Comparison of ENCODE assay signal across 4 fruit fly cellular contexts in genomic region chr2L:16548418-16549108, dm6.
TF ChIP-seq lines count a peak whose summit lies in the region.

No protein-coding gene starts in this region.

- no peak for TF ChIP-seq CTCF in whole organism, embryonic (GFP tag; optimal IDR thresholded peaks at IDR 0.05; lab: Kevin White, UChicago)

TF ChIP-seq in whole organism, adult, 20 proteins besides CTCF, POLR2A, EP300 and RAD21:
- TF ChIP-seq CG11617 (GFP tag; optimal IDR thresholded peaks at IDR 0.05; lab: Kevin White, UChicago) (peak; percentile 24), ovo (GFP tag; optimal IDR thresholded peaks at IDR 0.05; lab: Kevin White, UChicago) (no peak), CG14711 (tag; optimal IDR thresholded peaks at IDR 0.05; lab: Kevin White, UChicago) (peak; percentile 46), CG7045 (GFP tag; optimal IDR thresholded peaks at IDR 0.05; lab: Kevin White, UChicago) (peak; percentile 39)

TF ChIP-seq in whole organism, embryonic, 481 proteins besides CTCF, POLR2A, EP300 and RAD21 (continues in another document):
- no peak for TF ChIP-seq CG11247 (GFP tag; IDR thresholded peaks at IDR 0.05; lab: Robert Waterston, UW)
- peak; percentile 47 for TF ChIP-seq PHDP (tag; optimal IDR thresholded peaks at IDR 0.05; lab: Kevin White, UChicago)
- no peak for TF ChIP-seq danr (GFP tag; IDR thresholded peaks at IDR 0.05; lab: Robert Waterston, UW)
- 0 out of 2 replicates have a peak, but pooled peaks have one; percentile 9 for TF ChIP-seq CG17328 (GFP tag; IDR thresholded peaks at IDR 0.05; lab: Robert Waterston, UW)
- no peak for TF ChIP-seq CG8924 (tag; optimal IDR thresholded peaks at IDR 0.05; lab: Kevin White, UChicago)
- TF ChIP-seq Hr3 (GFP tag; optimal IDR thresholded peaks at IDR 0.05; lab: Kevin White, UChicago) = peak; percentile 27
- TF ChIP-seq amos (GFP tag; IDR thresholded peaks at IDR 0.05; lab: Robert Waterston, UW; ENCODE audit: partially characterized antibody) = no peak
- peak; percentile 79 for TF ChIP-seq Ets65A (GFP tag; lab: Kevin White, UChicago)
- peak; percentile 49 for TF ChIP-seq gsb-n (tag; optimal IDR thresholded peaks at IDR 0.05; lab: Kevin White, UChicago)
- peak; percentile 59 for TF ChIP-seq Sox102F (GFP tag; optimal IDR thresholded peaks at IDR 0.05; lab: Kevin White, UChicago)
- peak; percentile 53 for TF ChIP-seq Meics (GFP tag; optimal IDR thresholded peaks at IDR 0.05; lab: Kevin White, UChicago)
- peak; percentile 14 for TF ChIP-seq CG6813 (GFP tag; optimal IDR thresholded peaks at IDR 0.05; lab: Kevin White, UChicago)
- peak; percentile 61; the same call in 2 of the 3 replicates for TF ChIP-seq CG11695 (GFP tag; IDR thresholded peaks at IDR 0.05; lab: Robert Waterston, UW)
- TF ChIP-seq Atf6 (GFP tag; IDR thresholded peaks at IDR 0.05; lab: Robert Waterston, UW) = peak; percentile 12; the same call in 1 of the 2 replicates
- TF ChIP-seq dmrt11E (tag; optimal IDR thresholded peaks at IDR 0.05; lab: Kevin White, UChicago) = peak; percentile 39
- no peak for TF ChIP-seq Deaf1 (tag; optimal IDR thresholded peaks at IDR 0.05; lab: Kevin White, UChicago)
- TF ChIP-seq zf30C (GFP tag; optimal IDR thresholded peaks at IDR 0.05; lab: Kevin White, UChicago) = peak; percentile 1
- TF ChIP-seq CG2875 (GFP tag; optimal IDR thresholded peaks at IDR 0.05; lab: Kevin White, UChicago) = peak; percentile 13
- TF ChIP-seq sqz (GFP tag; optimal IDR thresholded peaks at IDR 0.05; lab: Kevin White, UChicago) = peak; percentile 29
- no peak for TF ChIP-seq NK7.1 (GFP tag; optimal IDR thresholded peaks at IDR 0.05; lab: Kevin White, UChicago)
- TF ChIP-seq mld (GFP tag; IDR thresholded peaks at IDR 0.05; lab: Robert Waterston, UW; ENCODE audit: partially characterized antibody) = 0 out of 3 replicates have a peak, but pooled peaks have one; percentile 51
- peak; percentile 59 for TF ChIP-seq CoRest (tag; optimal IDR thresholded peaks at IDR 0.05; lab: Kevin White, UChicago)
- TF ChIP-seq Drgx (GFP tag; IDR thresholded peaks at IDR 0.05; lab: Robert Waterston, UW) = peak; percentile 25; the same call in 1 of the 2 replicates
- 0 out of 2 replicates have a peak, but pooled peaks have one; percentile 10 for TF ChIP-seq CG1024 (GFP tag; IDR thresholded peaks at IDR 0.05; lab: Robert Waterston, UW)
- peak; percentile 34 for TF ChIP-seq fd96Cb (tag; optimal IDR thresholded peaks at IDR 0.05; lab: Kevin White, UChicago)
- TF ChIP-seq CG2120 (GFP tag; optimal IDR thresholded peaks at IDR 0.05; lab: Kevin White, UChicago) = peak; percentile 19
- peak; percentile 38; the same call in 1 of the 2 replicates for TF ChIP-seq Xrp1 (GFP tag; IDR thresholded peaks at IDR 0.05; lab: Robert Waterston, UW)

TF ChIP-seq in whole organism, prepupa, 60 proteins besides CTCF, POLR2A, EP300 and RAD21:
- no peak for TF ChIP-seq Met (GFP tag; optimal IDR thresholded peaks at IDR 0.05; lab: Kevin White, UChicago)
- peak; percentile 55; the same call in 2 of the 3 replicates for TF ChIP-seq CG8119 (GFP tag; IDR thresholded peaks at IDR 0.05; lab: Robert Waterston, UW)
- TF ChIP-seq Smox (GFP tag; optimal IDR thresholded peaks at IDR 0.05; lab: Kevin White, UChicago) = no peak
- TF ChIP-seq CG34406 (GFP tag; optimal IDR thresholded peaks at IDR 0.05; lab: Kevin White, UChicago) = peak; percentile 10
- no peak for TF ChIP-seq CG31627 (GFP tag; optimal IDR thresholded peaks at IDR 0.05; lab: Kevin White, UChicago)
- no peak for TF ChIP-seq CG1621 (tag; optimal IDR thresholded peaks at IDR 0.05; lab: Kevin White, UChicago)
- peak; percentile 49 for TF ChIP-seq CG10631 (GFP tag; optimal IDR thresholded peaks at IDR 0.05; lab: Kevin White, UChicago)
- TF ChIP-seq CG3032 (tag; optimal IDR thresholded peaks at IDR 0.05; lab: Kevin White, UChicago) = no peak
- peak; percentile 16 for TF ChIP-seq CG4318 (GFP tag; optimal IDR thresholded peaks at IDR 0.05; lab: Kevin White, UChicago)
- peak; percentile 2 for TF ChIP-seq achi (GFP tag; optimal IDR thresholded peaks at IDR 0.05; lab: Kevin White, UChicago)
- no peak for TF ChIP-seq CG8319 (GFP tag; optimal IDR thresholded peaks at IDR 0.05; lab: Kevin White, UChicago)
- no peak for TF ChIP-seq CG7368 (GFP tag; optimal IDR thresholded peaks at IDR 0.05; lab: Kevin White, UChicago)
- TF ChIP-seq CG6163 (GFP tag; IDR thresholded peaks at IDR 0.05; lab: Robert Waterston, UW) = no peak
- no peak for TF ChIP-seq vri (GFP tag; optimal IDR thresholded peaks at IDR 0.05; lab: Kevin White, UChicago)
- TF ChIP-seq spab (GFP tag; optimal IDR thresholded peaks at IDR 0.05; lab: Kevin White, UChicago) = no peak
- no peak for TF ChIP-seq Hr38 (GFP tag; optimal IDR thresholded peaks at IDR 0.05; lab: Kevin White, UChicago)
- TF ChIP-seq CG6276 (GFP tag; optimal IDR thresholded peaks at IDR 0.05; lab: Kevin White, UChicago) = no peak
- TF ChIP-seq CG15336 (GFP tag; IDR thresholded peaks at IDR 0.05; lab: Robert Waterston, UW) = peak; percentile 62
- no peak for TF ChIP-seq cyc (GFP tag; optimal IDR thresholded peaks at IDR 0.05; lab: Kevin White, UChicago)
- peak; percentile 12 for TF ChIP-seq OdsH (GFP tag; optimal IDR thresholded peaks at IDR 0.05; lab: Kevin White, UChicago)
- TF ChIP-seq Ets96B (tag; optimal IDR thresholded peaks at IDR 0.05; lab: Kevin White, UChicago) = no peak
- peak; percentile 20 for TF ChIP-seq Hr4 (GFP tag; optimal IDR thresholded peaks at IDR 0.05; lab: Kevin White, UChicago)
- TF ChIP-seq CG6808 (GFP tag; optimal IDR thresholded peaks at IDR 0.05; lab: Kevin White, UChicago) = no peak
- TF ChIP-seq CG3919 (GFP tag; optimal IDR thresholded peaks at IDR 0.05; lab: Kevin White, UChicago) = peak; percentile 28
- TF ChIP-seq CG11902 (GFP tag; optimal IDR thresholded peaks at IDR 0.05; lab: Kevin White, UChicago) = no peak
- TF ChIP-seq pdm3 (GFP tag; optimal IDR thresholded peaks at IDR 0.05; lab: Kevin White, UChicago) = no peak
- no peak for TF ChIP-seq CG16779 (tag; optimal IDR thresholded peaks at IDR 0.05; lab: Kevin White, UChicago)
- no peak for TF ChIP-seq Blimp-1 (GFP tag; optimal IDR thresholded peaks at IDR 0.05; lab: Kevin White, UChicago)
- TF ChIP-seq CG11762 (GFP tag; optimal IDR thresholded peaks at IDR 0.05; lab: Kevin White, UChicago; ENCODE audit: insufficient read depth) = no peak
- TF ChIP-seq Lpt (GFP tag; optimal IDR thresholded peaks at IDR 0.05; lab: Kevin White, UChicago) = no peak
- TF ChIP-seq Hr39 (GFP tag; optimal IDR thresholded peaks at IDR 0.05; lab: Kevin White, UChicago) = no peak

TF ChIP-seq in whole organism, pupa, 21 proteins besides CTCF, POLR2A, EP300 and RAD21:
- TF ChIP-seq CG13204 (GFP tag; optimal IDR thresholded peaks at IDR 0.05; lab: Kevin White, UChicago) (no peak), D1 (tag; optimal IDR thresholded peaks at IDR 0.05; lab: Kevin White, UChicago) (no peak), gl (tag; optimal IDR thresholded peaks at IDR 0.05; lab: Kevin White, UChicago) (no peak), CG17806 (tag; optimal IDR thresholded peaks at IDR 0.05; lab: Kevin White, UChicago) (no peak), CG15710 (tag; optimal IDR thresholded peaks at IDR 0.05; lab: Kevin White, UChicago) (no peak), rn (GFP tag; IDR thresholded peaks at IDR 0.05; lab: Robert Waterston, UW) (no peak), CG32121 (GFP tag; IDR thresholded peaks at IDR 0.05; lab: Robert Waterston, UW) (no peak), CG8301 (tag; optimal IDR thresholded peaks at IDR 0.05; lab: Kevin White, UChicago) (no peak), Pif1A (GFP tag; optimal IDR thresholded peaks at IDR 0.05; lab: Kevin White, UChicago) (peak; percentile 3), CG9948 (tag; optimal IDR thresholded peaks at IDR 0.05; lab: Kevin White, UChicago) (no peak), CG34367 (tag; optimal IDR thresholded peaks at IDR 0.05; lab: Kevin White, UChicago) (no peak), Snoo (tag; optimal IDR thresholded peaks at IDR 0.05; lab: Kevin White, UChicago) (no peak), CG14655 (GFP tag; optimal IDR thresholded peaks at IDR 0.05; lab: Kevin White, UChicago) (peak; percentile 36), CG8159 (tag; optimal IDR thresholded peaks at IDR 0.05; lab: Kevin White, UChicago) (peak; percentile 20), CG10348 (GFP tag; IDR thresholded peaks at IDR 0.05; lab: Robert Waterston, UW) (no peak), fd96Ca (GFP tag; IDR thresholded peaks at IDR 0.05; lab: Robert Waterston, UW) (no peak), EcR (GFP tag; optimal IDR thresholded peaks at IDR 0.05; lab: Kevin White, UChicago) (no peak), Pif1B (GFP tag; optimal IDR thresholded peaks at IDR 0.05; lab: Kevin White, UChicago) (no peak), Ets98B (GFP tag; IDR thresholded peaks at IDR 0.05; lab: Robert Waterston, UW) (no peak)
